Fruit fly (Drosophila melanogaster) whole organism, larva: ENCODE measurements around the gene ppk10.

Experiments
- noc ChIP-seq: fragments of 200-800 bp; sonication (Bioruptor generic); optimal IDR thresholded peaks from 3 replicates; lab custom pipeline; 2019; ENCODE audit warnings: missing biosample characterization, mild to moderate bottlenecking, missing genetic modification characterization, moderate library complexity

The ppk10 gene

DNA sequence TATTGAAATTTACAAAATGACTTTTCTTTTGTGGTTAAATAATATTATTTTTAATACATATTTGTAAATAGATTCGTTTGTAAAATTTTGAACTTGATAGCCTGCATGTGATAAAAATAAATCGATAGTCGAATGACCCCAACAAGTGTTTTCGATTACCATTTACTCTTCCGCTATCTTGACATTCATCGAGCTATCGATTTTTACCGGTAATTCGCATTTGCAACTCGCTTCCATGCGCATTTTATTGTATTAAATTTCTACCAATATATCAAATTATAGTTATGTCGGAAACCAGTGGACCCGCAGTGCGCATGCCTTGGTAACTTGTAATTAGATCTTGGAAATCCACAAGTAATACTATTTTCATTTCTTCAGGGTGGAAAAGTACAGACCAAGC is 33.2 kb downstream of the ppk10 start, which contains the start of gene RfC3:
TSS of gene RfC3 (plus strand) at position 210 of the 400 bp plus-strand sequence.
- no peak for TF ChIP-seq noc (tag; lab: Kevin White, UChicago)

DNA sequence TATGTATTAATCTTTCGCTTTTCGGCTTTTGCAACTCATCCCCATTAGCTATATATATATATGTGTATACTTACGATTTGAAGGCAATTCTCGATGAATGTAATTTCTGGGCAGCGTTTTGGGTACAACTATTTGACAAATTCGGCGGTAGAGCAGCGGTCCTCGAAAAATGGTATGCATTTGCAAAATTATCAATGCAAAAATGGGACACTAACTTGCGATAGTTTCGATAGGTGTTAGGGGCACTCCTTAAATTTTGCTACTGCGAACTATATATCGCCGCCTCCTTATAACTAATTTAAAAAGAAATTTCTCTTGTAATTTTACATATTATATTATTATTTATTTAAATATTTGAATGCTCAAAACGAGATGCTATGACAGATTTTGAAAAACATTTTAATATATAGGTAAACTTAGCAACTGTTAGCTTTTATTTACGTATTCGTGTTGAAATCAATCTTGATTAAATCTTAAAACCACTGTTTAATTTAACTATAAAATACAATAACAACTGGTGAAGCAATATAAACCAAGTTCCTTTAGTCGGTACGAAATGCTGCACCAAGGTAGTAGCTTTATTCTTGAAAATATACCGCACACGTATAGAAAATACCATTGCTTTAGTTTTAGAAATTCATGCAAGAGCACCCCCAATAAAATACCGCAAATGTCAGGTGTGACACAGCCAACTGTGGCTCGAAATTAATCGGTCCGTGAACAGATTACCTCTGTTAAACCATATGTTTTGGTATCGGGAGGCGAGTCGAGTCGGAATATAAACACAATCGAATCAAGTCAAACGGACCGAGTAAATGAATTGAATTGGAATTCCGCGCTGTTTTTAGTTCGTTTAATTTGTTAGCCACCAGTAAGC is 38.7 kb downstream of the ppk10 start, which contains the start of the genes CG5355 and Klp31E:
TSS of gene CG5355 (minus strand) at position 213 of the 877 bp plus-strand sequence.
TSS of gene Klp31E (plus strand) at position 767 of the 877 bp plus-strand sequence.
- no peak for TF ChIP-seq noc (tag; lab: Kevin White, UChicago)

DNA sequence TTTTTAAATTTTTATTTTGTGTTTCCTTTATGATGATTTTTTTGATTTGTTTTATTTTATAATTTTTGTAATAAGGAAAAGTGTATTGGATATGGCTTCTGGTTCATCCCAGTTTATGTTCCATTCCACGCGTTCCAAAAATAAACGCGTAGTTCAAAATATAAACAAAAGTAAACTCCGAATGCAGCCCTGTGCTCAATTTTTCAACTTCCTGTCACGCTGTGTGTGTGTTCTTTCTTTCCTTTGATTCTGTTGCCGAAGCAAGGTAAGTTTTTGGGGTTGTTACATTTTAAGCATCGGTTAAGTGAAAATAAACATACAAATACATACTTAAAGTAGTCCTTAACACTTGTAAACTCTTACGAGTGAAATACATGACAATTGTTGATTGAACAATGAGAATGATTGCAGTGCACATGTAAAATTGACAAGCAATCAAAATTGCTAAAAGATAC is 44.0 kb downstream of the ppk10 start, which contains the start of the genes Ip259 and RpS27A:
TSS of gene Ip259 (plus strand) at position 231 of the 455 bp plus-strand sequence.
TSS of gene RpS27A (plus strand) at position 231 of the 455 bp plus-strand sequence.
- TF ChIP-seq noc (tag; lab: Kevin White, UChicago): no peak

DNA sequence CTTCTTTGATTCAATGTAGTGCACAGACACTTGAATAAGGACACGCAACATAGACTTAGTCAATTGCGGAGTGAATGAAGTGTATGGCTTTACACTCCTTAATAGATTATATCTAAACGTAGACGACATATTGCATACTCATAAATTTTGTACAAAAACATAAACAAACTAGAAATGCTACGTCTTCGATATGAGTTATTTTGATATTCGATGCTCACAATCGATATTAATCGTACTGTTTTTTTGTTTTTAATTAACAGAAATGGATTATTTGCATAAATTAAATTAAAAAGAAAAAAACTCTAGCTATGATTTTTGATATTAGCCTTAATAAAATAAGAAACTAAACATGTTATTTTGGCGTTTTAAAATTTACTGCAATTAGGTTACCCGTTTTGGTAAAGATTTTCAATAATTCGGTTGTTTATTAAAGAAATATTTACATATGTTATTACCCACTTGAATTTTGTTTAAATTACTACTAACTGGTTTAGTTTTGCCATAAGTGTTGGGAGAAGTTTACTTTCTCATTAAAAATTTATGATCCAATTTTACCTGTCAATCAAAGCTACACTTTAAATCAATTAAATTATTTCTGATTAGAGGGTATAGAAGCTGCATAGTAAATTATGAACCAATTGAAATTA is 47.1 kb downstream of the ppk10 start, which contains the start of the genes CG17768, LSm-4 and Ir31a:
TSS of gene CG17768 (minus strand) at position 196 of the 647 bp plus-strand sequence.
TSS of gene LSm-4 (minus strand) at position 196 of the 647 bp plus-strand sequence.
TSS of gene Ir31a (plus strand) at position 558 of the 647 bp plus-strand sequence.
- no peak for TF ChIP-seq noc (tag; lab: Kevin White, UChicago)

DNA sequence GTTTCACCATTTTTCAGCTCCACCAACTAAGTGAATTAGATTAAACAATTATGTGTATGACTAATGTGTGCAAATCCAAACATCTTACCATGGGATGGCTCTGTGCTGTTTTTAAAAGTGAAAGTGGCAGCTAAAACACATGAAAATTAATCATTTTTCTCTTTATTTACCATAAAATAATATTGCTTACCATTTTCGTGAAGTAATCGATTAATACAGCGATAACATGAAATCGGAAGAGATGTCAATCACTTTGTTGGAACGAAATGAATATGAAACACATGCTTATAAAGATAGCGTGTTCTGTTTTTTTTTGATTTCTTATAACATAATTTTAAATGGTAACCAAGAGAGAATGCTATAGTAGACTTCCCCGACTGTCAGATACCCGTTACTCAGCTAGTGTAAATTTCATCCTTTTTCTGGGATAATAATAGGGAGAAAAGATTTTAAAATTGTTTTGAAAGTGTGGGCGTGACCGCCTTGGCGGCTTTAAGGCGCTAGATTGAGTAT is 48.3 kb downstream of the ppk10 start:
- no peak for TF ChIP-seq noc (tag; lab: Kevin White, UChicago)
